Fruit fly (Drosophila melanogaster) whole organism, pupa: Measurements from ENCODE around the gene JTBR.

Source experiments
- CG10348 ChIP-seq: fragments of 200-800 bp; sonication (Bioruptor generic); IDR thresholded peaks from 2 replicates; pipeline ENCODE4 v1.3.6; 2022; ENCODE audit warnings: missing biosample characterization, missing genetic modification characterization
- CG12605 ChIP-seq: fragments of 200-800 bp; sonication (Bioruptor generic); IDR thresholded peaks from 2 replicates; pipeline ENCODE4 v1.3.6; 2022; ENCODE audit warnings: missing biosample characterization, missing genetic modification characterization
- CG13204 ChIP-seq: fragments of 200-800 bp; sonication (Bioruptor generic); optimal IDR thresholded peaks from 2 replicates; lab custom pipeline; 2018; ENCODE audit warnings: missing biosample characterization, mild to moderate bottlenecking, missing genetic modification characterization, moderate library complexity
- CG14655 ChIP-seq: fragments of 200-800 bp; sonication (Bioruptor generic); optimal IDR thresholded peaks from 3 replicates; lab custom pipeline; 2017; ENCODE audit warnings: mild to moderate bottlenecking, missing biosample characterization, missing genetic modification reagents, missing genetic modification characterization
- CG15710 ChIP-seq: fragments of 200-800 bp; sonication (Bioruptor generic); optimal IDR thresholded peaks from 2 replicates; lab custom pipeline; 2018; ENCODE audit warnings: missing biosample characterization, mild to moderate bottlenecking, missing genetic modification characterization, moderate library complexity
- CG17806 ChIP-seq: fragments of 200-800 bp; sonication (Bioruptor generic); optimal IDR thresholded peaks from 2 replicates; lab custom pipeline; 2018; ENCODE audit warnings: missing biosample characterization, mild to moderate bottlenecking, missing genetic modification characterization, moderate library complexity
- CG32121 ChIP-seq: fragments of 200-800 bp; sonication (Bioruptor generic); IDR thresholded peaks from 2 replicates; pipeline ENCODE4 v1.3.6; 2022; ENCODE audit warnings: missing biosample characterization, missing genetic modification characterization
- CG34367 ChIP-seq: fragments of 200-800 bp; sonication (Bioruptor generic); optimal IDR thresholded peaks from 2 replicates; lab custom pipeline; 2018; ENCODE audit warnings: missing biosample characterization, mild to moderate bottlenecking, missing genetic modification characterization
- CG4496 ChIP-seq: fragments of 200-800 bp; sonication (Bioruptor generic); IDR thresholded peaks from 3 replicates; pipeline ENCODE4 v1.3.6; 2022; ENCODE audit warnings: missing biosample characterization, missing genetic modification characterization
- CG8159 ChIP-seq: fragments of 200-800 bp; sonication (Bioruptor generic); optimal IDR thresholded peaks from 3 replicates; lab custom pipeline; 2018; ENCODE audit warnings: missing biosample characterization, mild to moderate bottlenecking, missing genetic modification characterization, moderate library complexity
- CG8301 ChIP-seq: fragments of 200-800 bp; sonication (Bioruptor generic); optimal IDR thresholded peaks from 2 replicates; lab custom pipeline; 2018; ENCODE audit warnings: missing biosample characterization, mild to moderate bottlenecking, missing genetic modification characterization
- CG9948 ChIP-seq: fragments of 200-800 bp; sonication (Bioruptor generic); optimal IDR thresholded peaks from 2 replicates; lab custom pipeline; 2018; ENCODE audit warnings: missing biosample characterization, mild to moderate bottlenecking, missing genetic modification characterization, moderate library complexity
- D1 ChIP-seq: fragments of 200-800 bp; sonication (Bioruptor generic); optimal IDR thresholded peaks from 2 replicates; lab custom pipeline; 2018; ENCODE audit warnings: missing biosample characterization, mild to moderate bottlenecking, missing genetic modification characterization, moderate library complexity
- EcR ChIP-seq: fragments of 200-800 bp; sonication (Bioruptor generic); optimal IDR thresholded peaks from 3 replicates; lab custom pipeline; 2019; ENCODE audit warnings: missing biosample characterization, missing genetic modification characterization, mild to moderate bottlenecking, moderate library complexity, missing genetic modification reagents
- Ets98B ChIP-seq: fragments of 200-800 bp; sonication (Bioruptor generic); IDR thresholded peaks from 2 replicates; pipeline ENCODE4 v1.3.6; 2022; ENCODE audit warnings: missing biosample characterization, missing genetic modification characterization
- Pif1A ChIP-seq: fragments of 200-800 bp; sonication (Bioruptor generic); optimal IDR thresholded peaks from 3 replicates; lab custom pipeline; 2016; ENCODE audit warnings: missing biosample characterization, missing genetic modification characterization
- Pif1B ChIP-seq: fragments of 200-800 bp; sonication (Bioruptor generic); optimal IDR thresholded peaks from 3 replicates; lab custom pipeline; 2016; ENCODE audit warnings: missing biosample characterization, missing genetic modification characterization
- Snoo ChIP-seq: fragments of 200-800 bp; sonication (Bioruptor generic); optimal IDR thresholded peaks from 3 replicates; lab custom pipeline; 2017; ENCODE audit warnings: missing biosample characterization, mild to moderate bottlenecking, missing genetic modification characterization, inconsistent platforms
- fd96Ca ChIP-seq: fragments of 200-800 bp; sonication (Bioruptor generic); IDR thresholded peaks from 3 replicates; pipeline ENCODE4 v1.3.6; 2022; ENCODE audit warnings: missing biosample characterization, missing genetic modification characterization
- gl ChIP-seq: fragments of 200-800 bp; sonication (Bioruptor generic); optimal IDR thresholded peaks from 2 replicates; lab custom pipeline; 2018; ENCODE audit warnings: missing biosample characterization, mild to moderate bottlenecking, missing genetic modification characterization
- rn ChIP-seq: fragments of 200-800 bp; sonication (Bioruptor generic); IDR thresholded peaks from 2 replicates; pipeline ENCODE4 v1.3.6; 2022; ENCODE audit warnings: missing biosample characterization, missing genetic modification characterization

JTBR gene

dm6 chr3L:1802802-1803201 lies at the start of gene JTBR, which contains the start of gene CG42676:
Gene JTBR (minus strand): TSS chr3L:1802856.
Gene CG42676 (plus strand): TSS chr3L:1803107.
- TF ChIP-seq CG8159 (tag; lab: Kevin White, UChicago) (no peak), rn (GFP tag; lab: Robert Waterston, UW) (no peak), fd96Ca (GFP tag; lab: Robert Waterston, UW) (no peak), CG4496 (GFP tag; lab: Robert Waterston, UW) (no peak), CG9948 (tag; lab: Kevin White, UChicago) (no peak), CG8301 (tag; lab: Kevin White, UChicago) (no peak), EcR (GFP tag; lab: Kevin White, UChicago) (peak; percentile 5), CG10348 (no peak)

dm6 chr3L:1850498-1850897 lies 47.8 kb upstream of the JTBR start:
- TF ChIP-seq CG14655 (GFP tag; lab: Kevin White, UChicago) (no peak), EcR (GFP tag; lab: Kevin White, UChicago) (no peak)

dm6 chr3L:1844600-1844999 lies 41.9 kb upstream of the JTBR start:
- TF ChIP-seq CG10348 = 0 out of 2 replicates have a peak, but pooled peaks have one; percentile 36
- peak; percentile 59; the same call in 1 of the 2 replicates for TF ChIP-seq rn (GFP tag; lab: Robert Waterston, UW)
- peak; percentile 32; the same call in 1 of the 2 replicates for TF ChIP-seq CG12605 (GFP tag; lab: Robert Waterston, UW)
- peak; percentile 57 for TF ChIP-seq CG8301 (tag; lab: Kevin White, UChicago)
- TF ChIP-seq CG14655 (GFP tag; lab: Kevin White, UChicago) = peak; percentile 47
- TF ChIP-seq CG4496 (GFP tag; lab: Robert Waterston, UW) = peak; percentile 86
- TF ChIP-seq CG32121 (GFP tag; lab: Robert Waterston, UW) = peak; percentile 89
- no peak for TF ChIP-seq CG13204
- TF ChIP-seq Ets98B = peak; percentile 88
- TF ChIP-seq D1 = no peak
- no peak for TF ChIP-seq Pif1B (GFP tag; lab: Kevin White, UChicago)
- peak; percentile 86 for TF ChIP-seq fd96Ca (GFP tag; lab: Robert Waterston, UW)
- no peak for TF ChIP-seq CG34367 (tag; lab: Kevin White, UChicago)

- TF ChIP-seq CG14655 (GFP tag; lab: Kevin White, UChicago) = no peak
- peak; percentile 12 for TF ChIP-seq gl (tag; lab: Kevin White, UChicago)
- TF ChIP-seq fd96Ca (GFP tag; lab: Robert Waterston, UW) = no peak
- TF ChIP-seq Pif1A (GFP tag; lab: Kevin White, UChicago) = no peak
- no peak for TF ChIP-seq CG8301 (tag; lab: Kevin White, UChicago)
- no peak for TF ChIP-seq CG15710 (tag; lab: Kevin White, UChicago)
- TF ChIP-seq CG32121 (GFP tag; lab: Robert Waterston, UW) = no peak
- no peak for TF ChIP-seq Pif1B (GFP tag; lab: Kevin White, UChicago)
- no peak for TF ChIP-seq CG10348
Observed at dm6 chr3L:1841984-1842383, 39.3 kb upstream of the JTBR start, which contains the start of gene Cpr62Bc. Gene Cpr62Bc (minus strand): TSS chr3L:1842084.

dm6 chr3L:1835064-1835463 lies 32.4 kb upstream of the JTBR start, which contains the start of gene Cpr62Bb:
Gene Cpr62Bb (minus strand): TSS chr3L:1835164.
- TF ChIP-seq D1 = no peak
- no peak for TF ChIP-seq EcR (GFP tag; lab: Kevin White, UChicago)
- TF ChIP-seq CG32121 (GFP tag; lab: Robert Waterston, UW) = no peak
- TF ChIP-seq CG34367 (tag; lab: Kevin White, UChicago) = no peak
- no peak for TF ChIP-seq CG8159 (tag; lab: Kevin White, UChicago)
- TF ChIP-seq CG13204 = no peak
- no peak for TF ChIP-seq Snoo (tag; lab: Kevin White, UChicago)
- no peak for TF ChIP-seq CG17806 (tag; lab: Kevin White, UChicago)
- no peak for TF ChIP-seq CG8301 (tag; lab: Kevin White, UChicago)
- no peak for TF ChIP-seq rn (GFP tag; lab: Robert Waterston, UW)
- TF ChIP-seq, all 21 proteins: peak for 0

dm6 chr3L:1831753-1832268 lies 29.2 kb upstream of the JTBR start, which contains the start of gene Cpr62Ba:
Gene Cpr62Ba (minus strand): TSS chr3L:1831783.
- TF ChIP-seq Pif1B (GFP tag; lab: Kevin White, UChicago) = no peak
- TF ChIP-seq EcR (GFP tag; lab: Kevin White, UChicago) = peak; percentile 26
- TF ChIP-seq CG8301 (tag; lab: Kevin White, UChicago) = no peak

dm6 chr3L:1829539-1829938 lies 26.9 kb upstream of the JTBR start:
- no peak for TF ChIP-seq D1
- TF ChIP-seq fd96Ca (GFP tag; lab: Robert Waterston, UW) = peak; percentile 82
- peak; percentile 56 for TF ChIP-seq Snoo (tag; lab: Kevin White, UChicago)
- peak; percentile 81 for TF ChIP-seq CG32121 (GFP tag; lab: Robert Waterston, UW)
- TF ChIP-seq rn (GFP tag; lab: Robert Waterston, UW) = no peak
- peak; percentile 66 for TF ChIP-seq Pif1B (GFP tag; lab: Kevin White, UChicago)
- TF ChIP-seq CG17806 (tag; lab: Kevin White, UChicago) = peak; percentile 48
- TF ChIP-seq CG10348 = no peak
- peak; percentile 16 for TF ChIP-seq CG13204
- TF ChIP-seq CG14655 (GFP tag; lab: Kevin White, UChicago) = peak; percentile 77
- TF ChIP-seq CG34367 (tag; lab: Kevin White, UChicago) = peak; percentile 60
- TF ChIP-seq CG9948 (tag; lab: Kevin White, UChicago) = peak; percentile 56
- TF ChIP-seq CG12605 (GFP tag; lab: Robert Waterston, UW) = peak; percentile 74
- TF ChIP-seq Pif1A (GFP tag; lab: Kevin White, UChicago) = peak; percentile 75
- TF ChIP-seq Ets98B = peak; percentile 78
- TF ChIP-seq gl (tag; lab: Kevin White, UChicago) = no peak
- peak; percentile 66 for TF ChIP-seq CG8301 (tag; lab: Kevin White, UChicago)
- TF ChIP-seq CG4496 (GFP tag; lab: Robert Waterston, UW) = peak; percentile 89
- no peak for TF ChIP-seq EcR (GFP tag; lab: Kevin White, UChicago)
- peak; percentile 17 for TF ChIP-seq CG8159 (tag; lab: Kevin White, UChicago)
- TF ChIP-seq CG15710 (tag; lab: Kevin White, UChicago) = peak; percentile 40
